Fruit fly (Drosophila melanogaster): Measurements from ENCODE around the gene IntS12.

The IntS12 gene

DNA sequence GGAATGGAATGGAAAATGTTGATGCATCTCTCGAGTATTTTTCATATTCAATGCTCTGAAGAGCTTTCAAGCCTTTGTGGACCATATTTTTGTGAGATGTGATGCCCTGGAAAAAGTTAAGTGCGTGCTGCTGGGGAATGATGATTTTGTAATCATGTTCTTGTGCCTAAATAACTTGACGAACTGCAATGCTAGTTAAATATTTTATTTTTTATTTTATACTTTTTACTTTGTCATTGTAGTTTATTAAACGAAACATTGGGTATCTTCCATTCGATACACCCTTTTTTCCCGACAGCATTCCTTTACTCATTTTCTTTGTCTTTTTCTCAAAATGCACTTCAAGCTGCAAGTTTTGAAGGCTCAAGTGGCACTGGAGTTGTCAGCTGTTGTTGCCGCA is 36.8 kb downstream of the IntS12 start (continued):
- TF ChIP-seq Dll (GFP tag; IDR thresholded peaks at IDR 0.05; ENCODE audit: partially characterized antibody) (no peak), slp2 (GFP tag; optimal IDR thresholded peaks at IDR 0.05) (no peak), Nf-YC (tag; optimal IDR thresholded peaks at IDR 0.05) (no peak), CG34376 (GFP tag; optimal IDR thresholded peaks at IDR 0.05) (no peak), Ets97D (GFP tag; optimal IDR thresholded peaks at IDR 0.05) (peak; percentile 42), wdn (GFP tag; IDR thresholded peaks at IDR 0.05) (no peak), CG17359 (tag; optimal IDR thresholded peaks at IDR 0.05) (peak; percentile 67), Hr39 (optimal IDR thresholded peaks at IDR 0.05) (no peak), CG8281 (tag; optimal IDR thresholded peaks at IDR 0.05) (no peak), pho (GFP tag; optimal IDR thresholded peaks at IDR 0.05) (no peak), D19A (tag; optimal IDR thresholded peaks at IDR 0.05) (peak; percentile 22), CG17612 (GFP tag; IDR thresholded peaks at IDR 0.05) (no peak), lilli (GFP tag; optimal IDR thresholded peaks at IDR 0.05) (peak; percentile 11), Gsc (GFP tag; IDR thresholded peaks at IDR 0.05) (no peak), CG11093 (GFP tag; IDR thresholded peaks at IDR 0.05) (no peak), bowl (GFP tag; IDR thresholded peaks at IDR 0.05) (no peak), Sox102F (GFP tag; optimal IDR thresholded peaks at IDR 0.05) (peak; percentile 78), CG10654 (GFP tag; optimal IDR thresholded peaks at IDR 0.05) (peak; percentile 8), CG13894 (tag; optimal IDR thresholded peaks at IDR 0.05) (no peak), CG42726 (GFP tag; IDR thresholded peaks at IDR 0.05; ENCODE audit: partially characterized antibody) (no peak), Lim3 (GFP tag; IDR thresholded peaks at IDR 0.05) (no peak), CG7357 (GFP tag; IDR thresholded peaks at IDR 0.05) (no peak), CG6254 (GFP tag; optimal IDR thresholded peaks at IDR 0.05) (peak; percentile 24), Hand (GFP tag; optimal IDR thresholded peaks at IDR 0.05) (no peak), Gug (GFP tag; IDR thresholded peaks at IDR 0.05) (peak; percentile 36; the same call in 2 of the 4 replicates), Chrac-16 (GFP tag; optimal IDR thresholded peaks at IDR 0.05) (peak; percentile 35), CG10366 (GFP tag; IDR thresholded peaks at IDR 0.05) (peak; percentile 51; the same call in 1 of the 2 replicates), CG17328 (GFP tag; IDR thresholded peaks at IDR 0.05) (peak; percentile 73), fd3F (GFP tag; optimal IDR thresholded peaks at IDR 0.05) (no peak), her (GFP tag; optimal IDR thresholded peaks at IDR 0.05) (no peak), CG2712 (tag; optimal IDR thresholded peaks at IDR 0.05) (peak; percentile 61), ssp (GFP tag; IDR thresholded peaks at IDR 0.05) (peak; percentile 22; the same call in 1 of the 2 replicates), CG8359 (GFP tag; optimal IDR thresholded peaks at IDR 0.05; ENCODE audit: borderline replicate concordance) (no peak), CG11560 (tag; IDR thresholded peaks at IDR 0.05) (no peak), Dref (GFP tag; IDR thresholded peaks at IDR 0.05) (no peak), PHDP (tag; optimal IDR thresholded peaks at IDR 0.05) (peak; percentile 11), Sin3A (optimal IDR thresholded peaks at IDR 0.05) (no peak), Atf-2 (GFP tag; optimal IDR thresholded peaks at IDR 0.05) (no peak), hth (optimal IDR thresholded peaks at IDR 0.05) (no peak), CG1792 (GFP tag; optimal IDR thresholded peaks at IDR 0.05) (no peak), ac (GFP tag; optimal IDR thresholded peaks at IDR 0.05) (no peak), TFAM (GFP tag; optimal IDR thresholded peaks at IDR 0.05) (no peak), CG9437 (GFP tag; optimal IDR thresholded peaks at IDR 0.05) (peak; percentile 5), phol (tag; optimal IDR thresholded peaks at IDR 0.05) (peak; percentile 56), CG32772 (GFP tag; IDR thresholded peaks at IDR 0.05) (peak; percentile 39; the same call in 1 of the 2 replicates), CG9727 (GFP tag; optimal IDR thresholded peaks at IDR 0.05) (no peak), BEAF-32 (GFP tag; optimal IDR thresholded peaks at IDR 0.05) (no peak), slou (GFP tag; optimal IDR thresholded peaks at IDR 0.05) (no peak), insv (GFP tag; optimal IDR thresholded peaks at IDR 0.05) (no peak), CG4707 (GFP tag; optimal IDR thresholded peaks at IDR 0.05) (no peak), pnt (GFP tag; optimal IDR thresholded peaks at IDR 0.05) (no peak), pzg (GFP tag; optimal IDR thresholded peaks at IDR 0.05) (no peak)

Measured in whole organism, embryonic.